Worm (Caenorhabditis elegans): ENCODE measurements around the gene srh-140.
"Not testable (repeated sequence)": the region's sequence is repeated elsewhere in the genome, so short reads cannot be mapped to it uniquely, and the experiment has no call there.

Gene srh-140

DNA sequence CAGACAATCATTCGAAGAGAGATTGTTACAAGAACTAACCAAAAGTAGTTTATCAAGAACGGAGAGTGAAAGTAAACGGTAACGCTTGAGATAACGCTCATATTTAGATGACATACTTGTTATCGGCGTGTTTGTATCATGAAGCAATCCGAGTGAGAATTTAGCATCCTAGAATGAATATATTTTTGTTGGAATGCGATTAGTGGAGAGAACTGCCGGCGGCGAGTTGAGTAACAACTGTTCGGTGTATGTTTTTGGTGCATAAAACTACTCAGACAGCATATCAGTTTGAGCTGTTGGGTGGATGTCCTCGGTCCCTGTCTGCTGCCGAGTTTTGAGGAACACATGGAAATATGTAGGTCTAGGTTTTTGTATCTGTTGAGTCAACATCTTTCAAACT, 11.6 kb downstream of the srh-140 start, which contains the start of gene T23D5.3:
Gene T23D5.3, minus strand, starts transcription at position 101 of the 400 bp plus-strand sequence.
- TF ChIP-seq pha-2 (tag; optimal IDR thresholded peaks at IDR 0.05) (no peak), ceh-31 (tag; optimal IDR thresholded peaks at IDR 0.05) (no peak), unc-3 (GFP tag; conservative IDR thresholded peaks at IDR 0.05) (no peak), unc-3 (tag; optimal IDR thresholded peaks at IDR 0.05) (no peak), ceh-22 (tag; optimal IDR thresholded peaks at IDR 0.05) (no peak), ama-1 (optimal IDR thresholded peaks at IDR 0.05) (no peak), mec-3 (tag; optimal IDR thresholded peaks at IDR 0.05; ENCODE audit: borderline replicate concordance) (no peak), odd-2 (tag; optimal IDR thresholded peaks at IDR 0.05) (no peak), hlh-8 (tag; optimal IDR thresholded peaks at IDR 0.05) (no peak), hlh-30 (tag; optimal IDR thresholded peaks at IDR 0.05; ENCODE audit: insufficient read depth) (no peak)

DNA sequence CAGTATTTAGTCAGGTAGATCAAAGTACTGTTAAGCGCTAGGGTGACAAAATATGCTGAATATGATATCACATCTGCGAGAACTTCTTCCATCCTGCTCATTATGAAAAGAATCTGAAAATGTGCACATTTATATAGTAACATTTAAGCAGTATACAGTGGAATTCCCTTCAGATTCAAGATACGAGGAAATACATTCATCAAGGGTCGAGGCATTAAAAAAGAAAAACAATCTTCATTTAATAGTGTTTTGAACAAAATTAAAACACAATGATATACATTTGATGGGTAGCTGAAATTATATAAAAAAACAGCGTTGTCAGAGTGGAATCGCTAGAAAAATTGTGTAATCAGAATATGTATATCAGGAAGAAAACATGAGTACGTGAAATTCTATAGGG, 13.7 kb downstream of the srh-140 start, which contains the start of gene str-27:
Gene str-27, minus strand, starts transcription at position 101 of the 400 bp plus-strand sequence.
- TF ChIP-seq ceh-14 (tag; optimal IDR thresholded peaks at IDR 0.05) (no peak), ahr-1 (tag; optimal IDR thresholded peaks at IDR 0.05) (no peak), syd-9 (tag; optimal IDR thresholded peaks at IDR 0.05) (no peak), hlh-30 (tag; optimal IDR thresholded peaks at IDR 0.05; ENCODE audit: insufficient read depth) (no peak), hlh-6 (tag; optimal IDR thresholded peaks at IDR 0.05) (no peak), ceh-31 (tag; optimal IDR thresholded peaks at IDR 0.05) (no peak), odd-2 (tag; optimal IDR thresholded peaks at IDR 0.05) (no peak), C08G9.2 (tag; optimal IDR thresholded peaks at IDR 0.05) (no peak), nfya-1 (tag; optimal IDR thresholded peaks at IDR 0.05) (no peak), unc-86 (tag; optimal IDR thresholded peaks at IDR 0.05) (no peak), K09A11.1 (tag; optimal IDR thresholded peaks at IDR 0.05; ENCODE audit: insufficient read depth) (no peak), elt-4 (tag; optimal IDR thresholded peaks at IDR 0.05) (no peak), ceh-45 (GFP tag; IDR thresholded peaks at IDR 0.05) (no peak), ztf-16 (tag; optimal IDR thresholded peaks at IDR 0.05) (no peak), ets-4 (tag; optimal IDR thresholded peaks at IDR 0.05) (no peak)

DNA sequence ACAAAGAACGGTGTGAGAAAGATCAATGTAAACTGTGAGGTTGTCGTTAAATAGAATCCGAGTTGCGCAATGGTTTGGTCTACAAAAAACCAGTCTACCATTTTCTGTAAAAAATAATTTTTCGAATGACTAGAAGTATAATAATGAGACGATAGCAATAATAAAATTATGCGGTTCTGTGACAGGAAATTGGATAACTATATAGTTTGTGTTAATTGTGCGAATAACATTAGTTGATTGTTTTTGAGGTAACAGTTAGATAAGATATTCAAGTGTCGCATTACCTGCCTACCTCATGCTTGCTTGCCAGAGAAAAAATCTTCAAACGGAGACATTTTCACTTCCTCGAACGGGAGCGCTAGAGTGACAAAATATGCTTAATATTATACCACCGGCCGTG, 19.9 kb downstream of the srh-140 start, which contains the start of gene str-18:
Gene str-18, minus strand, starts transcription at position 101 of the 400 bp plus-strand sequence.
- no peak for TF ChIP-seq unc-55 (GFP tag; optimal IDR thresholded peaks at IDR 0.05)
- no peak for TF ChIP-seq nfya-1 (tag; optimal IDR thresholded peaks at IDR 0.05)
- no peak for TF ChIP-seq ztf-16 (tag; optimal IDR thresholded peaks at IDR 0.05)
- TF ChIP-seq ceh-22 (tag; optimal IDR thresholded peaks at IDR 0.05) = no peak
- TF ChIP-seq sox-4 (tag; optimal IDR thresholded peaks at IDR 0.05) = no peak
- no peak for TF ChIP-seq unc-86 (tag; optimal IDR thresholded peaks at IDR 0.05)
- TF ChIP-seq ceh-6 (GFP tag; optimal IDR thresholded peaks at IDR 0.05) = no peak
- TF ChIP-seq nhr-11 (tag; optimal IDR thresholded peaks at IDR 0.05) = no peak

DNA sequence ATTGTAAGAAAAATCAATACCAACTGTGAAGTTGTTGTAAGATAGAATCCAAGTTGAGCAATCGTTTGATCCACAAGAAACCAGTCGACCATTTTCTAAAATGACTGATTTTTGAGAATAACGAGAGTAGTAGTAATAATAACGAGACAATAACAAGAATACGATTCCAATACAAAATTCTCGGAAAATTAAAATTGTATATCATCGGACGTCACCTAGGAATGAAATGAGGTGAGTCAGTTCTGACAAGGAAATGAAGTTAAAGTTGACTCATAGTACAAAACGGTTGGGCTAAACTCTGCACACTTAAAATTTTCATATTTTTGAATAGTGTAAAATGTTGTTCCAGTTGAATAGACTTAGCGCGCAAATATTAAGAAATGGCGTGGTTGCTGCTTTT, 22.4 kb downstream of the srh-140 start, which contains the start of gene str-19:
Gene str-19, minus strand, starts transcription at position 101 of the 400 bp plus-strand sequence.
- not testable (repeated sequence) for TF ChIP-seq hlh-30 (tag; optimal IDR thresholded peaks at IDR 0.05; ENCODE audit: insufficient read depth); madf-2 (tag; optimal IDR thresholded peaks at IDR 0.05); ceh-24 (tag; optimal IDR thresholded peaks at IDR 0.05)

DNA sequence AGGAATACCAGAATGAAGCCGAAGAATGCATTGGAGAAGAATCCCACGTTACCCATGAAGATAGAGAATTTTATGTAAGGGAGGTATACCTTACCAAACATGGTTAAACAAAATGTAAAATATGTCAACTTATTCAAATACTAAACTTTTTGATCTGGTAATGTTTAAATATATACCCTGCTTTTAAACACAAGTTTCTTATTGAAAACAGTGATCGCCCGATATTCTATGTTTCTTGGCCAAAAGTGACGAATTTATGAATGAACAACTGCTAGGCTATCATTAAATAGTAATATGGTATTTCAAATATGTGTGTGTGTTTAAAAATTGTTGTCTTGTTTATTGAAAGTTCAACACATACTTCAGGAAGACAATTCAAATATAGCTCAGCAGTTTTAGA, 26.4 kb downstream of the srh-140 start, which contains the start of gene T23D5.8:
Gene T23D5.8, minus strand, starts transcription at position 101 of the 400 bp plus-strand sequence.
- TF ChIP-seq ceh-45 (GFP tag; IDR thresholded peaks at IDR 0.05); nfya-1 (tag; optimal IDR thresholded peaks at IDR 0.05); fax-1 (tag; optimal IDR thresholded peaks at IDR 0.05): not testable (repeated sequence)

DNA sequence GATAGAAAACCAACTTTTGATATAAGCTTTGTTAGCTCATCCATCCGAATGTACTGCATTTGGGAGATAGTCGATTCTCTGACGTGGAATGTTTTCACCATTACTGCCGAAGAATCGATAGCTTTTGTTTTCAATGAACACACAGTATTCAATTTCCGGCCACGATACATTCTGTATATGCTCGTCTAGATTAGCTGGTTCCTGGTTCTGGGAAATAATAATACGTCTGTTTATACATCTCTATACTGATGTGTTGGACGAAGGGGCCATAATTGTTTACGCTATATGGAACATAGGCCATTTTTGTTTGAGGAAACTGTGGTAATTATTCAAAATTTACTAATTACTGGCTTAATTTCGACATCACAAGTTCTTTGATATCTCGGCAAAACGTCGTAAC, 28.1 kb downstream of the srh-140 start, which contains the start of gene str-6:
Gene str-6, minus strand, starts transcription at position 101 of the 400 bp plus-strand sequence.
- TF ChIP-seq fkh-6 (tag; optimal IDR thresholded peaks at IDR 0.05) = no peak
- TF ChIP-seq pha-4 (tag; optimal IDR thresholded peaks at IDR 0.05) = no peak
- no peak for TF ChIP-seq unc-86 (tag; optimal IDR thresholded peaks at IDR 0.05)
- no peak for TF ChIP-seq fkh-10 (GFP tag; optimal IDR thresholded peaks at IDR 0.05)
- no peak for TF ChIP-seq ztf-16 (tag; optimal IDR thresholded peaks at IDR 0.05)
- no peak for TF ChIP-seq unc-3 (GFP tag; conservative IDR thresholded peaks at IDR 0.05)
- TF ChIP-seq unc-3 (tag; optimal IDR thresholded peaks at IDR 0.05) = no peak
- no peak for TF ChIP-seq hlh-13 (GFP tag; optimal IDR thresholded peaks at IDR 0.05)
- no peak for TF ChIP-seq ref-2 (tag; optimal IDR thresholded peaks at IDR 0.05)
- TF ChIP-seq elt-4 (tag; optimal IDR thresholded peaks at IDR 0.05) = no peak
- TF ChIP-seq K09A11.1 (tag; optimal IDR thresholded peaks at IDR 0.05; ENCODE audit: insufficient read depth) = no peak
- no peak for TF ChIP-seq F13H6.1 (tag; optimal IDR thresholded peaks at IDR 0.05)
- TF ChIP-seq fax-1 (tag; optimal IDR thresholded peaks at IDR 0.05) = no peak
- no peak for TF ChIP-seq lin-11 (tag; optimal IDR thresholded peaks at IDR 0.05)
- TF ChIP-seq unc-55 (GFP tag; optimal IDR thresholded peaks at IDR 0.05) = no peak
- TF ChIP-seq ceh-19 (GFP tag; optimal IDR thresholded peaks at IDR 0.05) = no peak
- no peak for TF ChIP-seq C38D4.7 (GFP tag; optimal IDR thresholded peaks at IDR 0.05)
- TF ChIP-seq npax-4 (tag; optimal IDR thresholded peaks at IDR 0.05) = no peak
- TF ChIP-seq sox-4 (tag; optimal IDR thresholded peaks at IDR 0.05) = no peak
- no peak for TF ChIP-seq ceh-18 (tag; optimal IDR thresholded peaks at IDR 0.05)

Measured in whole organism, late embryonic.